Worm (Caenorhabditis elegans): ENCODE data around the gene ins-9.

The ins-9 gene

ce11 chrX:8835887-8836348 is 30.5 kb downstream of the ins-9 start, which contains the start of gene C28G1.2 (continued):
- TF ChIP-seq ztf-25 (GFP tag; IDR thresholded peaks at IDR 0.05) (peak; percentile 93), B0035.1 (tag; optimal IDR thresholded peaks at IDR 0.05) (peak; percentile 91), Y67H2A.10 (GFP tag; conservative IDR thresholded peaks at IDR 0.05) (peak; percentile 72; the same call in 1 of the 2 replicates), B0019.2 (GFP tag; conservative IDR thresholded peaks at IDR 0.05) (0 out of 2 replicates have a peak, but pooled peaks have one; percentile 45), lsy-27 (tag; optimal IDR thresholded peaks at IDR 0.05; ENCODE audit: borderline replicate concordance, insufficient read depth) (peak; percentile 79), ztf-22 (GFP tag; optimal IDR thresholded peaks at IDR 0.05) (peak; percentile 83), mes-4 (tag; optimal IDR thresholded peaks at IDR 0.05) (peak; percentile 93), rcor-1 (GFP tag; IDR thresholded peaks at IDR 0.05) (peak; percentile 87), chd-7 (tag; optimal IDR thresholded peaks at IDR 0.05) (peak; percentile 95), nfya-1 (tag; optimal IDR thresholded peaks at IDR 0.05; ENCODE audit: borderline replicate concordance, insufficient read depth) (no peak), C06A6.2 (GFP tag; conservative IDR thresholded peaks at IDR 0.05) (peak; percentile 71), snpc-3.4 (tag; optimal IDR thresholded peaks at IDR 0.05) (peak; percentile 52), egl-18 (GFP tag; IDR thresholded peaks at IDR 0.05) (peak; percentile 91), F52B5.7 (tag; optimal IDR thresholded peaks at IDR 0.05) (peak; percentile 88), unc-62 (GFP tag; optimal IDR thresholded peaks at IDR 0.05) (no peak), sptf-2 (GFP tag; optimal IDR thresholded peaks at IDR 0.05) (peak; percentile 87), F49E8.2 (tag; optimal IDR thresholded peaks at IDR 0.05; ENCODE audit: insufficient read depth) (no peak), D2030.7 (GFP tag; IDR thresholded peaks at IDR 0.05) (peak; percentile 84), sea-2 (GFP tag; IDR thresholded peaks at IDR 0.05) (no peak), somi-1 (GFP tag; optimal IDR thresholded peaks at IDR 0.05) (peak; percentile 86), nhr-179 (tag; optimal IDR thresholded peaks at IDR 0.05) (peak; percentile 17), egl-44 (GFP tag; IDR thresholded peaks at IDR 0.05) (peak; percentile 94), fkh-3 (tag; optimal IDR thresholded peaks at IDR 0.05) (peak; percentile 70), madf-10 (tag; optimal IDR thresholded peaks at IDR 0.05) (peak; percentile 88), snpc-1.3 (tag; optimal IDR thresholded peaks at IDR 0.05; ENCODE audit: insufficient read depth) (peak; percentile 92), rpc-1 (optimal IDR thresholded peaks at IDR 0.05) (peak; percentile 98), rpc-1 (tag; optimal IDR thresholded peaks at IDR 0.05) (peak; percentile 97), snpc-1.1 (tag; optimal IDR thresholded peaks at IDR 0.05; ENCODE audit: insufficient read depth) (peak; percentile 34), B0336.3 (GFP tag; IDR thresholded peaks at IDR 0.05) (peak; percentile 90), K11D2.4 (GFP tag; IDR thresholded peaks at IDR 0.05) (peak; percentile 89; the same call in 1 of the 2 replicates), ztf-26 (tag; optimal IDR thresholded peaks at IDR 0.05) (peak; percentile 86), hlh-12 (tag; optimal IDR thresholded peaks at IDR 0.05) (peak; percentile 79), tbx-9 (tag; optimal IDR thresholded peaks at IDR 0.05; ENCODE audit: borderline replicate concordance) (no peak), efl-1 (GFP tag; optimal IDR thresholded peaks at IDR 0.05) (peak; percentile 25), ceh-79 (tag; optimal IDR thresholded peaks at IDR 0.05) (peak; percentile 79), Y53G8AR.9 (GFP tag; conservative IDR thresholded peaks at IDR 0.05) (peak; percentile 68; the same call in 1 of the 2 replicates), madf-3 (GFP tag; IDR thresholded peaks at IDR 0.05) (peak; percentile 76; the same call in 1 of the 2 replicates), Y53F4B.3 (GFP tag; IDR thresholded peaks at IDR 0.05) (peak; percentile 77; the same call in 1 of the 2 replicates), F57A8.1 (GFP tag; optimal IDR thresholded peaks at IDR 0.05) (peak; percentile 88), ztf-3 (GFP tag; optimal IDR thresholded peaks at IDR 0.05) (peak; percentile 70), ets-4 (GFP tag; optimal IDR thresholded peaks at IDR 0.05) (peak; percentile 82), cebp-1 (GFP tag; IDR thresholded peaks at IDR 0.05) (peak; percentile 70; the same call in 1 of the 2 replicates), cebp-1 (tag; optimal IDR thresholded peaks at IDR 0.05) (peak; percentile 92), snpc-4 (GFP tag; optimal IDR thresholded peaks at IDR 0.05) (peak; percentile 75), snpc-4 (tag; optimal IDR thresholded peaks at IDR 0.05) (peak; percentile 30 to 78 (median 76)), ccch-3 (GFP tag; optimal IDR thresholded peaks at IDR 0.05) (peak; percentile 75), lag-1 (GFP tag; IDR thresholded peaks at IDR 0.05) (no peak), bed-2 (GFP tag; IDR thresholded peaks at IDR 0.05) (no peak)
